Worm (Caenorhabditis elegans): ENCODE data around the gene C30F2.5.

DNA sequence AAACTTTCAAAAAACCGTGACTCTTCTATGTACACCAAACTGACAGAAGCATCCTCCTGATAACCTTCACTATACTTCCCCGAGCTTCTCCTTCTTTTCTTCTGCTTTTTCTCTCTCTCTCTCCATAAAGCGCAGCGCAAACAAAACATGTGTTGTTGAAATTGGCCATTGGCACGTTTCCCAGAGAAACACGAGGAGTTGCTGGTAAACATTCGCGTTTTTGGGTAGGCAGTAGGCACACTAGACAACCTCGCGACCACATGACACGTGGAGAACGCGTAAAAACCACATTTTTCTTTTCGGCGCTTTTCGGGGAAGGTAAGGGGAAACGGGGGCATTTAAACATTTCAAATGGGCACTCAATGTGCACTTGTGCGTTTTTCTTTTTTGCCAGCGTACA lies 36.6 kb downstream of the C30F2.5 start:
- TF ChIP-seq sptf-2 (GFP tag; optimal IDR thresholded peaks at IDR 0.05) (no peak), snpc-4 (GFP tag; optimal IDR thresholded peaks at IDR 0.05) (no peak), snpc-4 (tag; optimal IDR thresholded peaks at IDR 0.05) (peak in 1 of 4 experiments; percentile 34), lsy-27 (tag; optimal IDR thresholded peaks at IDR 0.05; ENCODE audit: borderline replicate concordance, insufficient read depth) (no peak), ama-1 (optimal IDR thresholded peaks at IDR 0.05) (no peak), ama-1 (GFP tag; optimal IDR thresholded peaks at IDR 0.05) (no peak), T07F8.4 (tag; optimal IDR thresholded peaks at IDR 0.05) (no peak), unc-130 (GFP tag; optimal IDR thresholded peaks at IDR 0.05) (no peak), Y56A3A.18 (GFP tag; IDR thresholded peaks at IDR 0.05) (no peak), repo-1 (tag; optimal IDR thresholded peaks at IDR 0.05) (no peak), aptf-2 (GFP tag; conservative IDR thresholded peaks at IDR 0.05) (no peak), hlh-12 (tag; optimal IDR thresholded peaks at IDR 0.05) (no peak)

Measured in whole organism, young adult.